Fruit fly (Drosophila melanogaster): ENCODE data around the gene pinta.
A peak's percentile ranks its signal among the peaks of the same experiment; 100 is the strongest.

Gene pinta

DNA sequence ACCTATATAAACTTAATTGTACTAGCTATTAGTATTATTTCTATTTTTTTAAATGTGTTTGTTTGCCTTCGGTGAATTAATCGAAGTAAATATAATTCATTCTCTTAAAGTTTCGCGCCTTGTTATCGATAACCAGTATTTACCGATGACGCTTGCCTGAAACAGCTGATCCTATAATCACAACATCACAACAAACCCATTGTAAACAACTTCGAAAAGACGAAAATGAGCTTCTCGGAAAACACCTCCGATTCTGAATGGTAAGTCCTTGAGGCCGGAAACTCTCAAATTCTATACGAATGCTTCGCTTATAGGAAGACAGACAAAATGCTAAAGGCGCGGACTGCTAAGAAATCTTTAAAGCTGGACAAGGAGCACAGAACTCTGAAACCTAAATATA lies 44.8 kb downstream of the pinta start, which contains the start of gene CG34149 (continued):
- TF ChIP-seq Sox102F (GFP tag; optimal IDR thresholded peaks at IDR 0.05), result no peak
- TF ChIP-seq CG17359 (tag; optimal IDR thresholded peaks at IDR 0.05), result no peak
- TF ChIP-seq HLH4C (GFP tag; IDR thresholded peaks at IDR 0.05; ENCODE audit: partially characterized antibody), result peak; percentile 74
- no peak for TF ChIP-seq gro (GFP tag; optimal IDR thresholded peaks at IDR 0.05)
- no peak for TF ChIP-seq disco-r (GFP tag; optimal IDR thresholded peaks at IDR 0.05)
- TF ChIP-seq CG10366 (GFP tag; IDR thresholded peaks at IDR 0.05), result no peak
- no peak for TF ChIP-seq CG18619 (GFP tag; optimal IDR thresholded peaks at IDR 0.05)
- TF ChIP-seq vfl (GFP tag; optimal IDR thresholded peaks at IDR 0.05), result no peak
- TF ChIP-seq CG2875 (GFP tag; optimal IDR thresholded peaks at IDR 0.05), result no peak
- no peak for TF ChIP-seq CG13624 (GFP tag; optimal IDR thresholded peaks at IDR 0.05)
- TF ChIP-seq CG12155 (GFP tag; optimal IDR thresholded peaks at IDR 0.05), result no peak
- TF ChIP-seq H2.0 (GFP tag; IDR thresholded peaks at IDR 0.05), result no peak
- TF ChIP-seq al (GFP tag; IDR thresholded peaks at IDR 0.05), result no peak
- TF ChIP-seq Asciz (GFP tag; optimal IDR thresholded peaks at IDR 0.05), result no peak
- TF ChIP-seq CG31388 (GFP tag; optimal IDR thresholded peaks at IDR 0.05), result no peak
- no peak for TF ChIP-seq CG7271 (tag; optimal IDR thresholded peaks at IDR 0.05)
- no peak for TF ChIP-seq HLH3B (GFP tag; IDR thresholded peaks at IDR 0.05)
- TF ChIP-seq pnt (GFP tag; optimal IDR thresholded peaks at IDR 0.05), result no peak
- no peak for TF ChIP-seq CG6254 (GFP tag; optimal IDR thresholded peaks at IDR 0.05)
- TF ChIP-seq Elba2 (GFP tag; optimal IDR thresholded peaks at IDR 0.05), result no peak
- no peak for TF ChIP-seq D19B (GFP tag; optimal IDR thresholded peaks at IDR 0.05)
- TF ChIP-seq CG13123 (GFP tag; optimal IDR thresholded peaks at IDR 0.05), result no peak
- no peak for TF ChIP-seq E2f1 (GFP tag; IDR thresholded peaks at IDR 0.05)
- TF ChIP-seq nerfin-2 (GFP tag; IDR thresholded peaks at IDR 0.05; ENCODE audit: partially characterized antibody), result peak; percentile 58
- TF ChIP-seq CG17385 (GFP tag; optimal IDR thresholded peaks at IDR 0.05), result no peak
- TF ChIP-seq CG2120 (GFP tag; optimal IDR thresholded peaks at IDR 0.05), result no peak
- TF ChIP-seq Dll (GFP tag; IDR thresholded peaks at IDR 0.05; ENCODE audit: partially characterized antibody), result peak; percentile 71; the same call in 3 of the 4 replicates
- TF ChIP-seq Bgb (GFP tag; IDR thresholded peaks at IDR 0.05; ENCODE audit: partially characterized antibody), result peak; percentile 33; the same call in 1 of the 2 replicates
- TF ChIP-seq GATAe (GFP tag; conservative IDR thresholded peaks at IDR 0.05), result no peak
- TF ChIP-seq bbx (GFP tag; IDR thresholded peaks at IDR 0.05; ENCODE audit: partially characterized antibody), result peak; percentile 61
- peak; percentile 55 for TF ChIP-seq unc-4 (GFP tag; IDR thresholded peaks at IDR 0.05; ENCODE audit: partially characterized antibody)
- TF ChIP-seq NC2α (GFP tag; optimal IDR thresholded peaks at IDR 0.05), result no peak
- no peak for TF ChIP-seq CG6813 (GFP tag; optimal IDR thresholded peaks at IDR 0.05)
- peak; percentile 84 for TF ChIP-seq E2f2 (GFP tag; IDR thresholded peaks at IDR 0.05)
- TF ChIP-seq CG6854 (GFP tag; optimal IDR thresholded peaks at IDR 0.05), result no peak
- no peak for TF ChIP-seq CG8281 (tag; optimal IDR thresholded peaks at IDR 0.05)
- TF ChIP-seq salm (tag; optimal IDR thresholded peaks at IDR 0.05), result no peak
- peak; percentile 79 for TF ChIP-seq Dp (GFP tag; optimal IDR thresholded peaks at IDR 0.05)
- no peak for TF ChIP-seq H15 (GFP tag; IDR thresholded peaks at IDR 0.05)
- no peak for TF ChIP-seq pita (GFP tag; optimal IDR thresholded peaks at IDR 0.05)
- no peak for TF ChIP-seq CG31365 (tag; optimal IDR thresholded peaks at IDR 0.05)
- no peak for TF ChIP-seq CG32772 (GFP tag; IDR thresholded peaks at IDR 0.05)
- no peak for TF ChIP-seq Six4 (GFP tag; optimal IDR thresholded peaks at IDR 0.05)
- no peak for TF ChIP-seq Dek (tag; optimal IDR thresholded peaks at IDR 0.05)
- no peak for TF ChIP-seq dimm (GFP tag; IDR thresholded peaks at IDR 0.05)
- no peak for TF ChIP-seq Med (GFP tag)
- TF ChIP-seq sna (GFP tag; IDR thresholded peaks at IDR 0.05; ENCODE audit: partially characterized antibody), result peak; percentile 47
- TF ChIP-seq en (GFP tag; optimal IDR thresholded peaks at IDR 0.05), result no peak
- peak; percentile 53 for TF ChIP-seq MBD-R2 (GFP tag; IDR thresholded peaks at IDR 0.05)
- TF ChIP-seq pzg (GFP tag; optimal IDR thresholded peaks at IDR 0.05), result peak; percentile 28
- TF ChIP-seq CG2889 (GFP tag; IDR thresholded peaks at IDR 0.05), result no peak
